Worm (Caenorhabditis elegans) whole organism, L2 larva: ENCODE measurements around the gene ZK930.6.

Experiments
- C34F6.9 ChIP-seq: fragments of 150-350 bp; optimal IDR thresholded peaks from 2 replicates; lab custom pipeline; 2014; ENCODE audit warnings: missing biosample characterization, missing genetic modification characterization
- F13H6.1 ChIP-seq: sonication (generic microtip); optimal IDR thresholded peaks from 2 replicates; lab custom pipeline; 2016; ENCODE audit warnings: missing genetic modification characterization, missing compliant biosample characterization
- R02D3.7 ChIP-seq: fragments of 150-350 bp; optimal IDR thresholded peaks from 2 replicates; lab custom pipeline; 2014; ENCODE audit warnings: missing biosample characterization, missing genetic modification characterization
- Y55F3AM.14 ChIP-seq: fragments of 200-800 bp; sonication (Bioruptor generic); optimal IDR thresholded peaks from 2 replicates; lab custom pipeline; 2018; ENCODE audit warnings: mild to moderate bottlenecking, missing genetic modification characterization, missing compliant biosample characterization
- ZK546.5 ChIP-seq: sonication (generic microtip); optimal IDR thresholded peaks from 2 replicates; lab custom pipeline; 2017; ENCODE audit warnings: missing biosample characterization, missing genetic modification characterization
- alr-1 ChIP-seq: fragments of 150-350 bp; optimal IDR thresholded peaks from 2 replicates; lab custom pipeline; 2014; ENCODE audit warnings: missing biosample characterization, missing genetic modification characterization
- aly-2 ChIP-seq: fragments of 150-350 bp; optimal IDR thresholded peaks from 2 replicates; lab custom pipeline; 2014; ENCODE audit warnings: missing biosample characterization, missing genetic modification characterization
- ama-1 ChIP-seq: fragments of 150-350 bp; optimal IDR thresholded peaks from 2 replicates; lab custom pipeline; 2018; ENCODE audit warnings: inconsistent platforms
- blmp-1 ChIP-seq: sonication (generic microtip); optimal IDR thresholded peaks from 2 replicates; lab custom pipeline; 2017; ENCODE audit warnings: missing genetic modification characterization, mild to moderate bottlenecking, missing compliant biosample characterization, antibody characterized with exemption, moderate library complexity; ENCODE audit not compliant: insufficient read depth
- ceh-16 ChIP-seq: fragments of 150-350 bp; optimal IDR thresholded peaks from 2 replicates; lab custom pipeline; 2014; ENCODE audit warnings: missing biosample characterization, missing genetic modification characterization
- ceh-82 ChIP-seq: fragments of 150-350 bp; optimal IDR thresholded peaks from 2 replicates; lab custom pipeline; 2014; ENCODE audit warnings: missing biosample characterization, missing genetic modification characterization
- dmd-4 ChIP-seq: sonication (generic microtip); optimal IDR thresholded peaks from 2 replicates; lab custom pipeline; 2017; ENCODE audit warnings: missing biosample characterization, missing genetic modification characterization
- egl-27 ChIP-seq: sonication (generic microtip); optimal IDR thresholded peaks from 3 replicates; lab custom pipeline; 2017; ENCODE audit warnings: missing biosample characterization, missing genetic modification reagents, missing genetic modification characterization
- elt-1 ChIP-seq: fragments of 150-350 bp; optimal IDR thresholded peaks from 2 replicates; lab custom pipeline; 2014; ENCODE audit warnings: missing biosample characterization, missing genetic modification characterization
- elt-3 ChIP-seq: sonication (generic microtip); optimal IDR thresholded peaks from 2 replicates; lab custom pipeline; 2017; ENCODE audit warnings: missing biosample characterization, missing genetic modification characterization
- fos-1 ChIP-seq: fragments of 150-350 bp; optimal IDR thresholded peaks from 2 replicates; lab custom pipeline; 2014; ENCODE audit warnings: missing biosample characterization, missing genetic modification characterization
- lin-13 ChIP-seq: fragments of 150-350 bp; optimal IDR thresholded peaks from 2 replicates; lab custom pipeline; 2014; ENCODE audit warnings: missing biosample characterization, missing genetic modification reagents, missing genetic modification characterization
- lin-39 ChIP-seq: fragments of 150-350 bp; optimal IDR thresholded peaks from 2 replicates; lab custom pipeline; 2014; ENCODE audit warnings: missing biosample characterization, missing genetic modification reagents, missing genetic modification characterization
- lsy-2 ChIP-seq, 2 experiments: fragments of 150-350 bp in 1 of 2; sonication (generic microtip) in 1 of 2; optimal IDR thresholded peaks; 2 replicates each; lab custom pipeline; 2014 to 2017; ENCODE audit warnings: missing biosample characterization in 2 of 2, missing genetic modification characterization in 2 of 2
- mab-5 ChIP-seq: fragments of 150-350 bp; optimal IDR thresholded peaks from 2 replicates; lab custom pipeline; 2014; ENCODE audit warnings: missing biosample characterization, missing genetic modification characterization
- mbf-1 ChIP-seq: sonication (generic microtip); optimal IDR thresholded peaks from 2 replicates; lab custom pipeline; 2017; ENCODE audit warnings: missing biosample characterization, missing genetic modification characterization
- mdl-1 ChIP-seq, 2 experiments: fragments of 150-350 bp in 1 of 2; sonication (generic microtip) in 1 of 2; optimal IDR thresholded peaks; 2 replicates each; lab custom pipeline; 2017; ENCODE audit warnings: missing biosample characterization in 2 of 2, missing genetic modification characterization in 2 of 2
- nhr-11 ChIP-seq: fragments of 150-350 bp; optimal IDR thresholded peaks from 2 replicates; lab custom pipeline; 2014; ENCODE audit warnings: missing biosample characterization, missing genetic modification characterization
- nhr-12 ChIP-seq: fragments of 150-350 bp; optimal IDR thresholded peaks from 2 replicates; lab custom pipeline; 2014; ENCODE audit warnings: missing biosample characterization, missing genetic modification characterization
- nhr-23 ChIP-seq: fragments of 150-350 bp; optimal IDR thresholded peaks from 2 replicates; lab custom pipeline; 2014; ENCODE audit warnings: missing biosample characterization, missing genetic modification reagents, missing genetic modification characterization
- nhr-25 ChIP-seq: fragments of 150-350 bp; sonication (generic microtip); optimal IDR thresholded peaks from 3 replicates; lab custom pipeline; 2014; ENCODE audit warnings: missing biosample characterization, missing genetic modification characterization
- nhr-6 ChIP-seq: fragments of 150-350 bp; optimal IDR thresholded peaks from 2 replicates; lab custom pipeline; 2014; ENCODE audit warnings: missing biosample characterization, missing genetic modification characterization
- peb-1 ChIP-seq: fragments of 150-350 bp; optimal IDR thresholded peaks from 2 replicates; lab custom pipeline; 2014; ENCODE audit warnings: missing biosample characterization, missing genetic modification characterization
- sem-4 ChIP-seq: fragments of 150-350 bp; optimal IDR thresholded peaks from 2 replicates; lab custom pipeline; 2014; ENCODE audit warnings: missing biosample characterization, missing genetic modification reagents, missing genetic modification characterization
- sma-9 ChIP-seq, 2 experiments: fragments of 150-350 bp in 1 of 2; sonication (generic microtip) in 1 of 2; optimal IDR thresholded peaks; 2 replicates each; lab custom pipeline; 2014 to 2016; ENCODE audit warnings: missing genetic modification characterization in 2 of 2, mild to moderate bottlenecking in 1 of 2, missing biosample characterization in 1 of 2, missing compliant biosample characterization in 1 of 2, missing genetic modification reagents in 1 of 2, moderate library complexity in 1 of 2
- unc-62 ChIP-seq: fragments of 150-350 bp; optimal IDR thresholded peaks from 2 replicates; lab custom pipeline; 2014; ENCODE audit warnings: missing biosample characterization, missing genetic modification reagents, missing genetic modification characterization
- zag-1 ChIP-seq: fragments of 150-350 bp; optimal IDR thresholded peaks from 2 replicates; lab custom pipeline; 2014; ENCODE audit warnings: missing biosample characterization, missing genetic modification characterization
- ztf-1 ChIP-seq: fragments of 200-800 bp; sonication (Bioruptor generic); conservative IDR thresholded peaks from 2 replicates; pipeline ENCODE4 v1.3.6; 2022; ENCODE audit warnings: missing genetic modification characterization, missing compliant biosample characterization
- ztf-4 ChIP-seq: fragments of 150-350 bp; optimal IDR thresholded peaks from 2 replicates; lab custom pipeline; 2014; ENCODE audit warnings: missing biosample characterization, missing genetic modification characterization

Gene ZK930.6

ce11 chrII:11923620-11924298 is 40.0 kb downstream of the ZK930.6 start:
- TF ChIP-seq nhr-6 (tag; lab: Kevin White, UChicago): no peak
- no peak for TF ChIP-seq lin-39
- no peak for TF ChIP-seq ama-1 (lab: Kevin White, UChicago)
- TF ChIP-seq nhr-12 (tag; lab: Kevin White, UChicago): no peak
- TF ChIP-seq sem-4: no peak
- TF ChIP-seq mbf-1 (tag; lab: Kevin White, UChicago): no peak
- no peak for TF ChIP-seq nhr-11 (tag; lab: Kevin White, UChicago)
- no peak for TF ChIP-seq R02D3.7
- TF ChIP-seq ZK546.5 (tag; lab: Kevin White, UChicago): no peak

DNA sequence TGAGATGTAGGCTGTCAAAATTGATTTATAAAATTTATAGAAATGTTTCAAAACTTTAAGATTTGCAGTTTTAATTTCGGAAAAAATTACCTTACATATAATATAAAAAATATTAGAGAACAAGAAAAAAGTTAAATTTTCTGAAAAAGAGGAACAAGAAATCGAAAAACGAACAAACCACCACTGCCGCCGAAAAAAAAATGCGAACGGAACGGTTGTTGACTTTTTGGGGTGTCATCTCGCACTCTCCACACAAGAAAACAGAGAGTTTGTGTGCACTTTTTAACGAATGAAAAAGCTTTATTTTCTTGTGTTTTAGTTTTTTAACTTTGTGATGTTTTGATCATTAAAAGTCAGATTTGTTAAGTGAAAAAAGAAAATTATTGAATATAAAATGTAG is 41.5 kb downstream of the ZK930.6 start:
- TF ChIP-seq ztf-4 (no peak), peb-1 (tag; lab: Kevin White, UChicago) (no peak), mdl-1 (tag; optimal IDR thresholded peaks at IDR 0.05; lab: Kevin White, UChicago) (no peak), ztf-1 (no peak), mbf-1 (tag; lab: Kevin White, UChicago) (no peak), nhr-23 (no peak), ZK546.5 (tag; lab: Kevin White, UChicago) (no peak), ama-1 (lab: Kevin White, UChicago) (no peak), zag-1 (tag; lab: Kevin White, UChicago) (no peak), lsy-2 (tag; optimal IDR thresholded peaks at IDR 0.05; lab: Kevin White, UChicago) (no peak), dmd-4 (tag; lab: Kevin White, UChicago) (no peak), nhr-11 (tag; lab: Kevin White, UChicago) (no peak), nhr-6 (tag; lab: Kevin White, UChicago) (no peak), sma-9 (GFP tag; optimal IDR thresholded peaks at IDR 0.05; lab: Kevin White, UChicago) (no peak), sma-9 (tag; optimal IDR thresholded peaks at IDR 0.05; lab: Kevin White, UChicago) (no peak), elt-3 (tag; lab: Kevin White, UChicago) (no peak), C34F6.9 (no peak), fos-1 (tag; lab: Kevin White, UChicago) (no peak), Y55F3AM.14 (GFP tag; lab: Kevin White, UChicago) (no peak), lin-13 (GFP tag; lab: Kevin White, UChicago) (no peak)

DNA sequence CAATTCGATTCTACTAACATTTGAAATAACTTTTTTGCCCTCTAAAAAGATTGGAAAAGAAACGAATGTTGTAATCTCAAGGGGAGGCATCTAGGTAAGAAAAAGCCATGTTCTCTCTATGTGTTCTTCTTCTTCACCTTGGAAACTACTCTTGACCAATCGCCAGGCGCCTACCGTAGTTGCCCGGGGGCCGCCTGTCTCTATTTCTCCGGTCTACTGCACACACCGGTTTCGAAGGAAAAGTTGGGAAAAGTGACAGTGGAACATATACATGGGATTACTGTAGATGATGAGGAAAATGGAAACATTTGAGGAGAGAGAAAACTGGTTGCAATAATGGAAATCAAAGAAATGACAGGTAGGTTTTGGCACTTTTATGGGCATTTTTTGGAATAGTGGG is 42.8 kb downstream of the ZK930.6 start:
- TF ChIP-seq ama-1 (lab: Kevin White, UChicago): no peak
- no peak for TF ChIP-seq mab-5
- no peak for TF ChIP-seq nhr-12 (tag; lab: Kevin White, UChicago)
- no peak for TF ChIP-seq nhr-6 (tag; lab: Kevin White, UChicago)
- no peak for TF ChIP-seq aly-2 (tag; lab: Kevin White, UChicago)
- TF ChIP-seq elt-3 (tag; lab: Kevin White, UChicago): no peak
- TF ChIP-seq alr-1: no peak

DNA sequence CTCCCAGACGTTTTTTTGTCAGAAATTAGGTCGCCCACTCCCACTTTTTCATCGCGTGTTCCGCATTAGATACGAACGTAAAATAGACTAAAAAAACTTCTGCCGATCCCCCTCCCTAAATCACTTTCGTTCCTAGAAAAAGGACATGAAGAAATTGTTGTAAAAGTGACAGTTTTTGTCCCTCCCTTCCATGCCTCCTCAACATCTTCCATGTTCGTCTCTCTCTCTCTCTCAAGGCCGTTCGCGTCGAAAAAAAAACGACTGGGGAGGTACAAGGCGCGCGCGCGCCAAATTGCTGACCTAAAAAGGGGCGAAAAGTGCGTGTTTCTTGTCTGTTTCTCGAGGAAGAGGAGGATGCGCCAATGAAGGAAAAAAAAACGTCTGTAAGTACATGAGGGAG is 45.0 kb downstream of the ZK930.6 start:
- TF ChIP-seq sem-4 (peak; percentile 64), ceh-82 (tag; lab: Kevin White, UChicago) (no peak), blmp-1 (peak; percentile 77)

DNA sequence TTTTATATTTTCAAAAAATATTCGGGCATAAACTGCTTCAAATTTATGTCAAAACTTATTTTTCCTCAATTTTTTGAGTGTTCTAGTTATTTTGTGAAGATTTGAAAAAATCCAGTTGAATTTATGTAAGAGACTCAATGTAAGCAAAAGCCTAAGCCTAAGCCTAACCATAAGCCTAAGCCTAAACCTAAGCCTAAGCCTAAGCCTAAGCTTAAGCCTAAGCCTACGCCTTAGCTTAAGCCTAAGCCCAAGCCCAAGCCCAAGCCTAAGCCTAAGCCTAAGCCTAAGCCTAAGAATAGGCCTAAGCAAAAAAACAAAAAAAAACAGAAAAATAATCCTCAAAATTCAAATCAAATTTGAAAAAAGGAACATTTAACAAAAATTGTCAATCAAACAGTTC is 46.4 kb downstream of the ZK930.6 start:
- TF ChIP-seq ceh-16 (no peak), ztf-4 (no peak), lsy-2 (tag; optimal IDR thresholded peaks at IDR 0.05; lab: Kevin White, UChicago) (no peak), elt-1 (tag; lab: Kevin White, UChicago) (no peak), egl-27 (tag; lab: Kevin White, UChicago) (no peak), mdl-1 (tag; optimal IDR thresholded peaks at IDR 0.05; lab: Kevin White, UChicago) (no peak), fos-1 (tag; lab: Kevin White, UChicago) (no peak), nhr-25 (no peak), F13H6.1 (tag; lab: Kevin White, UChicago) (no peak), sma-9 (GFP tag; optimal IDR thresholded peaks at IDR 0.05; lab: Kevin White, UChicago) (no peak), sma-9 (tag; optimal IDR thresholded peaks at IDR 0.05; lab: Kevin White, UChicago) (no peak), unc-62 (GFP tag; lab: Kevin White, UChicago) (no peak), peb-1 (tag; lab: Kevin White, UChicago) (no peak), zag-1 (tag; lab: Kevin White, UChicago) (no peak)
- TF ChIP-seq, all 48 proteins: peak for 0
